Fruit fly (Drosophila melanogaster) whole organism, embryonic: ENCODE measurements around the gene p24-1.

Source experiments
- Antp ChIP-seq: fragments of 200-800 bp; sonication (Bioruptor generic); optimal IDR thresholded peaks from 3 replicates; lab custom pipeline; 2016; ENCODE audit warnings: missing biosample characterization, missing genetic modification characterization
- CG1024 ChIP-seq: fragments of 200-800 bp; sonication (Bioruptor generic); IDR thresholded peaks from 2 replicates; pipeline ENCODE4 v1.3.6; 2022; ENCODE audit warnings: missing biosample characterization, missing genetic modification characterization
- CG11085 ChIP-seq: fragments of 200-800 bp; sonication (Bioruptor generic); IDR thresholded peaks from 2 replicates; pipeline ENCODE4 v1.3.6; 2022; ENCODE audit warnings: missing biosample characterization, missing genetic modification characterization
- CG11247 ChIP-seq: fragments of 200-800 bp; sonication (Bioruptor generic); IDR thresholded peaks from 2 replicates; pipeline ENCODE4 v1.3.6; 2022; ENCODE audit warnings: missing biosample characterization, missing genetic modification characterization
- CG11504 ChIP-seq: fragments of 200-800 bp; sonication (Bioruptor generic); optimal IDR thresholded peaks from 3 replicates; lab custom pipeline; 2019; ENCODE audit warnings: missing biosample characterization, mild to moderate bottlenecking, missing genetic modification characterization, moderate library complexity
- CG12155 ChIP-seq: fragments of 200-800 bp; sonication (Bioruptor generic); optimal IDR thresholded peaks from 3 replicates; lab custom pipeline; 2016; ENCODE audit warnings: missing biosample characterization, missing genetic modification characterization
- CG13624 ChIP-seq: fragments of 200-800 bp; sonication (Bioruptor generic); optimal IDR thresholded peaks from 2 replicates; lab custom pipeline; 2016; ENCODE audit warnings: missing biosample characterization, missing genetic modification characterization
- CG15269 ChIP-seq: fragments of 200-800 bp; sonication (Bioruptor generic); optimal IDR thresholded peaks from 2 replicates; lab custom pipeline; 2018; ENCODE audit warnings: missing biosample characterization, mild to moderate bottlenecking, missing genetic modification characterization, moderate library complexity
- CG1603 ChIP-seq: fragments of 200-800 bp; sonication (Bioruptor generic); optimal IDR thresholded peaks from 2 replicates; lab custom pipeline; 2019; ENCODE audit warnings: missing biosample characterization, mild to moderate bottlenecking, missing genetic modification characterization, moderate library complexity
- CG16779 ChIP-seq: fragments of 200-800 bp; sonication (Bioruptor generic); IDR thresholded peaks from 2 replicates; pipeline ENCODE4 v1.3.6; 2022; ENCODE audit warnings: missing biosample characterization, missing genetic modification characterization
- CG16863 ChIP-seq: fragments of 200-800 bp; sonication (Bioruptor generic); optimal IDR thresholded peaks from 3 replicates; lab custom pipeline; 2016; ENCODE audit warnings: missing biosample characterization, missing genetic modification characterization
- CG17612 ChIP-seq: fragments of 200-800 bp; sonication (Bioruptor generic); IDR thresholded peaks from 2 replicates; pipeline ENCODE4 v1.3.6; 2022; ENCODE audit warnings: missing biosample characterization, missing genetic modification characterization
- CG18011 ChIP-seq: fragments of 200-800 bp; sonication (Bioruptor generic); optimal IDR thresholded peaks from 2 replicates; lab custom pipeline; 2017; ENCODE audit warnings: missing biosample characterization, missing genetic modification characterization, mild to moderate bottlenecking, moderate library complexity, missing genotype
- CG1832 ChIP-seq: fragments of 200-800 bp; sonication (Bioruptor generic); optimal IDR thresholded peaks from 2 replicates; lab custom pipeline; 2017; ENCODE audit warnings: missing biosample characterization, mild to moderate bottlenecking, missing genetic modification characterization, inconsistent platforms
- CG18476 ChIP-seq: fragments of 200-800 bp; sonication (Bioruptor generic); optimal IDR thresholded peaks from 2 replicates; lab custom pipeline; 2016; ENCODE audit warnings: missing biosample characterization, mild to moderate bottlenecking, missing genetic modification characterization
- CG2678 ChIP-seq: fragments of 200-800 bp; sonication (Bioruptor generic); optimal IDR thresholded peaks from 3 replicates; lab custom pipeline; 2019; ENCODE audit warnings: missing biosample characterization, mild to moderate bottlenecking, missing genetic modification characterization, moderate library complexity
- CG32532 ChIP-seq: fragments of 200-800 bp; sonication (Bioruptor generic); IDR thresholded peaks from 2 replicates; pipeline ENCODE4 v1.3.6; 2022; ENCODE audit warnings: missing biosample characterization, missing genetic modification characterization
- CG32767 ChIP-seq: fragments of 200-800 bp; sonication (Bioruptor generic); IDR thresholded peaks from 2 replicates; pipeline ENCODE4 v1.3.6; 2022; ENCODE audit warnings: missing biosample characterization, missing genetic modification characterization
- CG33213 ChIP-seq: fragments of 200-800 bp; sonication (Bioruptor generic); optimal IDR thresholded peaks from 3 replicates; lab custom pipeline; 2016; ENCODE audit warnings: missing biosample characterization, missing genetic modification characterization
- CG34376 ChIP-seq: fragments of 200-800 bp; sonication (Bioruptor generic); optimal IDR thresholded peaks from 2 replicates; lab custom pipeline; 2018; ENCODE audit warnings: missing biosample characterization, mild to moderate bottlenecking, missing genetic modification characterization
- CG4282 ChIP-seq: fragments of 200-800 bp; sonication (Bioruptor generic); optimal IDR thresholded peaks from 2 replicates; lab custom pipeline; 2016; ENCODE audit warnings: missing biosample characterization, missing genetic modification characterization
- CG43689 ChIP-seq: fragments of 200-800 bp; sonication (Bioruptor generic); IDR thresholded peaks from 2 replicates; pipeline ENCODE4 v1.3.6; 2022; ENCODE audit warnings: missing biosample characterization, missing genetic modification characterization
- CG8944 ChIP-seq: fragments of 200-800 bp; sonication (Bioruptor generic); optimal IDR thresholded peaks from 3 replicates; lab custom pipeline; 2016; ENCODE audit warnings: missing biosample characterization, missing genetic modification characterization
- Chrac-16 ChIP-seq: fragments of 200-800 bp; sonication (Bioruptor generic); optimal IDR thresholded peaks from 3 replicates; lab custom pipeline; 2016; ENCODE audit warnings: missing biosample characterization, missing genetic modification characterization
- Dad ChIP-seq: fragments of 200-800 bp; sonication (Bioruptor generic); optimal IDR thresholded peaks from 3 replicates; lab custom pipeline; 2016; ENCODE audit warnings: missing biosample characterization, missing genetic modification characterization
- Dip3 ChIP-seq: fragments of 200-800 bp; sonication (Bioruptor generic); optimal IDR thresholded peaks from 3 replicates; lab custom pipeline; 2016; ENCODE audit warnings: missing biosample characterization, missing genetic modification characterization
- E2f1 ChIP-seq: fragments of 200-800 bp; sonication (Bioruptor generic); IDR thresholded peaks from 2 replicates; pipeline ENCODE4 v1.3.6; 2022; ENCODE audit warnings: missing biosample characterization, missing genetic modification characterization
- Elba2 ChIP-seq: fragments of 200-800 bp; sonication (Bioruptor generic); optimal IDR thresholded peaks from 3 replicates; lab custom pipeline; 2016; ENCODE audit warnings: missing biosample characterization, missing genetic modification characterization
- Fer3 ChIP-seq: fragments of 200-800 bp; sonication (Bioruptor generic); optimal IDR thresholded peaks from 2 replicates; lab custom pipeline; 2018; ENCODE audit warnings: missing biosample characterization, mild to moderate bottlenecking, missing genetic modification characterization, moderate library complexity
- Hand ChIP-seq: fragments of 200-800 bp; sonication (Bioruptor generic); optimal IDR thresholded peaks from 2 replicates; lab custom pipeline; 2017; ENCODE audit warnings: mild to moderate bottlenecking, missing biosample characterization, missing genetic modification reagents, missing genetic modification characterization
- HmgD ChIP-seq: fragments of 200-800 bp; sonication (Bioruptor generic); optimal IDR thresholded peaks from 3 replicates; lab custom pipeline; 2016; ENCODE audit warnings: missing biosample characterization, missing genetic modification characterization
- HmgZ ChIP-seq: fragments of 200-800 bp; sonication (Bioruptor generic); optimal IDR thresholded peaks from 2 replicates; lab custom pipeline; 2018; ENCODE audit warnings: missing biosample characterization, mild to moderate bottlenecking, missing genetic modification characterization
- TFAM ChIP-seq: fragments of 200-800 bp; sonication (Bioruptor generic); optimal IDR thresholded peaks from 2 replicates; lab custom pipeline; 2017; ENCODE audit warnings: missing biosample characterization, missing genetic modification characterization, inconsistent platforms
- ap ChIP-seq: fragments of 200-800 bp; sonication (Bioruptor generic); IDR thresholded peaks from 2 replicates; pipeline ENCODE4 v1.3.6; 2022; ENCODE audit warnings: missing biosample characterization, missing genetic modification characterization
- ara ChIP-seq: fragments of 200-800 bp; sonication (Bioruptor generic); IDR thresholded peaks from 2 replicates; pipeline ENCODE4 v1.3.6; 2022; ENCODE audit warnings: missing biosample characterization, missing genetic modification characterization
- ase ChIP-seq: fragments of 200-800 bp; sonication (Bioruptor generic); IDR thresholded peaks from 3 replicates; pipeline ENCODE4 v1.3.6; 2022; ENCODE audit warnings: missing biosample characterization, missing genetic modification characterization
- ato ChIP-seq: fragments of 200-800 bp; sonication (Bioruptor generic); IDR thresholded peaks from 2 replicates; pipeline ENCODE4 v1.3.6; 2022; ENCODE audit warnings: missing biosample characterization, missing genetic modification characterization; ENCODE audit not compliant: partially characterized antibody
- btn ChIP-seq: fragments of 200-800 bp; sonication (Bioruptor generic); optimal IDR thresholded peaks from 2 replicates; lab custom pipeline; 2016; ENCODE audit warnings: missing biosample characterization, missing genetic modification characterization
- cas ChIP-seq: fragments of 200-800 bp; sonication (Bioruptor generic); IDR thresholded peaks from 2 replicates; pipeline ENCODE4 v1.3.6; 2022; ENCODE audit warnings: missing biosample characterization, missing genetic modification characterization
- hb ChIP-seq: fragments of 200-800 bp; sonication (Bioruptor generic); IDR thresholded peaks from 3 replicates; pipeline ENCODE4 v1.3.6; 2022; ENCODE audit warnings: missing biosample characterization, missing genetic modification characterization; ENCODE audit not compliant: partially characterized antibody
- her ChIP-seq: fragments of 200-800 bp; sonication (Bioruptor generic); optimal IDR thresholded peaks from 2 replicates; lab custom pipeline; 2016; ENCODE audit warnings: missing biosample characterization, missing genetic modification characterization
- ind ChIP-seq: fragments of 200-800 bp; sonication (Bioruptor generic); optimal IDR thresholded peaks from 3 replicates; lab custom pipeline; 2016; ENCODE audit warnings: missing biosample characterization, missing genetic modification characterization
- kni ChIP-seq: fragments of 200-800 bp; sonication (Bioruptor generic); optimal IDR thresholded peaks from 3 replicates; lab custom pipeline; 2017; ENCODE audit warnings: mild to moderate bottlenecking, missing biosample characterization, missing genetic modification reagents, missing genetic modification characterization
- nau ChIP-seq: fragments of 200-800 bp; sonication (Bioruptor generic); optimal IDR thresholded peaks from 3 replicates; lab custom pipeline; 2017; ENCODE audit warnings: missing biosample characterization, mild to moderate bottlenecking, missing genetic modification characterization, missing genetic modification reagents
- org-1 ChIP-seq: fragments of 200-800 bp; sonication (Bioruptor generic); optimal IDR thresholded peaks from 2 replicates; lab custom pipeline; 2017; ENCODE audit warnings: missing biosample characterization, missing genetic modification characterization
- scrt ChIP-seq: fragments of 200-800 bp; sonication (Bioruptor generic); optimal IDR thresholded peaks from 2 replicates; lab custom pipeline; 2018; ENCODE audit warnings: missing biosample characterization, mild to moderate bottlenecking, missing genetic modification characterization, moderate library complexity
- sens ChIP-seq: fragments of 200-800 bp; sonication (Bioruptor generic); peaks from one replicate; lab custom pipeline; 2016; ENCODE audit warnings: missing biosample characterization, missing genetic modification characterization
- sisA ChIP-seq: fragments of 200-800 bp; sonication (Bioruptor generic); IDR thresholded peaks from 2 replicates; pipeline ENCODE4 v1.3.6; 2022; ENCODE audit warnings: missing biosample characterization, missing genetic modification characterization
- sr ChIP-seq: fragments of 200-800 bp; sonication (Bioruptor generic); IDR thresholded peaks from 3 replicates; pipeline ENCODE4 v1.3.6; 2022; ENCODE audit warnings: missing biosample characterization, missing genetic modification characterization
- stc ChIP-seq: fragments of 200-800 bp; sonication (Bioruptor generic); IDR thresholded peaks from 2 replicates; pipeline ENCODE4 v1.3.6; 2022; ENCODE audit warnings: missing biosample characterization, missing genetic modification characterization
- wek ChIP-seq: fragments of 200-800 bp; sonication (Bioruptor generic); optimal IDR thresholded peaks from 3 replicates; lab custom pipeline; 2018; ENCODE audit warnings: missing biosample characterization, mild to moderate bottlenecking, missing genetic modification characterization, moderate library complexity

p24-1 gene

dm6 chrX:11854758-11855465 lies 2.6 kb upstream of the p24-1 start, which contains the start of the genes CG10347 and ATP7 (continued):
- no peak for TF ChIP-seq CG17612
- no peak for TF ChIP-seq Hand (GFP tag; lab: Kevin White, UChicago)
- no peak; the same call in 1 of the 2 replicates for TF ChIP-seq ato (GFP tag; lab: Robert Waterston, UW)
- TF ChIP-seq CG1832, result no peak
- no peak for TF ChIP-seq HmgD
- TF ChIP-seq E2f1, result no peak
- no peak for TF ChIP-seq Dad (GFP tag; lab: Kevin White, UChicago)
- TF ChIP-seq ap, result no peak
- no peak for TF ChIP-seq scrt (GFP tag; lab: Kevin White, UChicago)
- TF ChIP-seq CG16863 (GFP tag; lab: Kevin White, UChicago), result no peak
- TF ChIP-seq HmgZ (tag; lab: Kevin White, UChicago), result peak; percentile 60
- no peak for TF ChIP-seq CG32532 (GFP tag; lab: Robert Waterston, UW)
- no peak for TF ChIP-seq wek
- TF ChIP-seq CG1603, result peak; percentile 46
- TF ChIP-seq Chrac-16 (GFP tag; lab: Kevin White, UChicago), result no peak
- no peak for TF ChIP-seq ara
- TF ChIP-seq CG8944, result peak; percentile 26
- TF ChIP-seq CG34376 (GFP tag; lab: Kevin White, UChicago), result peak; percentile 33
- TF ChIP-seq CG11504 (tag; lab: Kevin White, UChicago), result peak; percentile 21
- no peak for TF ChIP-seq CG11247 (GFP tag; lab: Robert Waterston, UW)
- TF ChIP-seq sr, result no peak
- peak; percentile 22 for TF ChIP-seq CG15269 (tag; lab: Kevin White, UChicago)
- peak; percentile 98 for TF ChIP-seq CG18476
- TF ChIP-seq CG4282 (GFP tag; lab: Kevin White, UChicago), result no peak
- TF ChIP-seq sens (GFP tag; lab: Kevin White, UChicago), result peak; percentile 90
- TF ChIP-seq CG16779 (GFP tag; lab: Robert Waterston, UW), result no peak
- TF ChIP-seq CG32767 (GFP tag; lab: Robert Waterston, UW), result no peak
- no peak for TF ChIP-seq Fer3 (tag; lab: Kevin White, UChicago)
- TF ChIP-seq Elba2, result no peak
- no peak for TF ChIP-seq stc (GFP tag; lab: Robert Waterston, UW)
- TF ChIP-seq CG43689 (GFP tag; lab: Robert Waterston, UW), result no peak
- TF ChIP-seq hb (GFP tag; lab: Robert Waterston, UW), result peak; percentile 80
- peak; percentile 5 for TF ChIP-seq nau (GFP tag; lab: Kevin White, UChicago)
- TF ChIP-seq cas (GFP tag; lab: Robert Waterston, UW), result no peak
- TF ChIP-seq btn (GFP tag; lab: Kevin White, UChicago), result no peak
- TF ChIP-seq CG12155, result peak; percentile 19
- TF ChIP-seq her (GFP tag; lab: Kevin White, UChicago), result no peak
- peak; percentile 27 for TF ChIP-seq CG13624
- TF ChIP-seq Antp (GFP tag; lab: Kevin White, UChicago), result no peak
- TF ChIP-seq ase, result no peak
- TF ChIP-seq TFAM (GFP tag; lab: Kevin White, UChicago), result no peak
- no peak for TF ChIP-seq CG18011
- TF ChIP-seq Dip3 (GFP tag; lab: Kevin White, UChicago), result peak; percentile 36
- TF ChIP-seq ind (GFP tag; lab: Kevin White, UChicago), result peak; percentile 21
- TF ChIP-seq CG33213, result no peak
- TF ChIP-seq sisA, result no peak
- no peak for TF ChIP-seq CG11085
- no peak for TF ChIP-seq kni (GFP tag; lab: Kevin White, UChicago)
- TF ChIP-seq CG1024, result no peak
- TF ChIP-seq CG2678, result peak; percentile 43
- TF ChIP-seq org-1, result no peak
